Worm (Caenorhabditis elegans) whole organism, L1 larva: ENCODE measurements around the gene Y53C12A.3.
"Not testable (repeated sequence)": the region's sequence is repeated elsewhere in the genome, so short reads cannot be mapped to it uniquely, and the experiment has no call there.

Source experiments
- C04F5.9 ChIP-seq: sonication (generic microtip); optimal IDR thresholded peaks from 2 replicates; lab custom pipeline; 2016; ENCODE audit warnings: missing genetic modification characterization, missing compliant biosample characterization
- ama-1 ChIP-seq: fragments of 150-350 bp; optimal IDR thresholded peaks from 2 replicates; lab custom pipeline; 2014
- jun-1 ChIP-seq: fragments of 150-350 bp; optimal IDR thresholded peaks from 2 replicates; lab custom pipeline; 2014; ENCODE audit warnings: missing biosample characterization, missing genetic modification reagents, missing genetic modification characterization
- lin-15B ChIP-seq: fragments of 150-350 bp; sonication (generic microtip); optimal IDR thresholded peaks from 3 replicates; lab custom pipeline; 2014; ENCODE audit warnings: missing biosample characterization, missing genetic modification characterization
- lir-3 ChIP-seq: sonication (generic microtip); optimal IDR thresholded peaks from 2 replicates; lab custom pipeline; 2016; ENCODE audit warnings: mild to moderate bottlenecking, missing genetic modification characterization, moderate library complexity, missing compliant biosample characterization; ENCODE audit not compliant: poor library complexity
- lsy-2 ChIP-seq, 2 experiments: fragments of 150-350 bp; optimal IDR thresholded peaks; 2 replicates each; lab custom pipeline; 2014; ENCODE audit warnings: missing biosample characterization in 2 of 2, missing genetic modification characterization in 2 of 2
- mab-9 ChIP-seq: fragments of 200-800 bp; sonication (Bioruptor generic); IDR thresholded peaks from 2 replicates; pipeline ENCODE4 v1.3.6; 2022; ENCODE audit warnings: missing genetic modification reagents, missing genetic modification characterization, missing compliant biosample characterization
- rnt-1 ChIP-seq: sonication (generic microtip); optimal IDR thresholded peaks from 2 replicates; lab custom pipeline; 2016; ENCODE audit warnings: mild to moderate bottlenecking, missing genetic modification characterization, moderate library complexity, missing compliant biosample characterization
- tbx-2 ChIP-seq: sonication (generic microtip); optimal IDR thresholded peaks from 2 replicates; lab custom pipeline; 2016; ENCODE audit warnings: missing genetic modification characterization, missing compliant biosample characterization
- unc-130 ChIP-seq: fragments of 150-350 bp; optimal IDR thresholded peaks from 2 replicates; lab custom pipeline; 2017; ENCODE audit warnings: missing biosample characterization, missing genetic modification characterization, inconsistent platforms
- unc-62 ChIP-seq: fragments of 150-350 bp; optimal IDR thresholded peaks from 2 replicates; lab custom pipeline; 2014; ENCODE audit warnings: missing biosample characterization, missing genetic modification reagents, missing genetic modification characterization
- unc-86 ChIP-seq: sonication (generic microtip); optimal IDR thresholded peaks from 2 replicates; lab custom pipeline; 2016; ENCODE audit warnings: missing genetic modification characterization, missing compliant biosample characterization
- ztf-11 ChIP-seq, 2 experiments: sonication (generic microtip); optimal IDR thresholded peaks; 2 replicates each; lab custom pipeline; 2016 to 2017; ENCODE audit warnings: missing genetic modification characterization in 2 of 2, missing biosample characterization in 1 of 2, missing compliant biosample characterization in 1 of 2

DNA sequence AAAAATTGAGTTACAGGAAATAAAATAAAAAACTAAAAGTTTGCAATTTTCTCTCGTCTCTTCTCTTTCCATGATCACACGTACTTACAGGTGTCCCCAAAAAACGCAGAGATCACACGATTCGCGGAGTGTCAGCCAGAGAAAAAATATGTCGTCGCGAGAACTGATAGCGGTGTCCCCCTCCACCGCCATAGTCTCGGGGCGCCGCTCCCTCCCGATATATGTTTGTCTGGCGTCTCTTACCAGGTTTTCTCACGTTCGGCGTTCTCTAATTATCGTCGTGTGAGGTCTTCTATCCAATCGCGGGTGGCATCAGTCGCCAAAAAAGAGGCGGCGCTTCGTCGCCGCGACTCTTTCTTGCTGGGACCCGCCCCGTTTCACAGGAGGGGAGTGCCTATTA is 25.8 kb upstream of the Y53C12A.3 start, which contains the start of gene mab-3:
- not testable (repeated sequence) for TF ChIP-seq ztf-11 (tag; optimal IDR thresholded peaks at IDR 0.05; lab: Kevin White, UChicago); unc-86 (tag; lab: Kevin White, UChicago); ama-1 (lab: Kevin White, UChicago); lsy-2 (tag; optimal IDR thresholded peaks at IDR 0.05; lab: Kevin White, UChicago); lir-3 (tag; lab: Kevin White, UChicago); unc-62; lin-15B (tag; lab: Kevin White, UChicago); mab-9; C04F5.9 (tag; lab: Kevin White, UChicago); unc-130 (tag; lab: Kevin White, UChicago); jun-1 (tag; lab: Kevin White, UChicago); tbx-2
- TF ChIP-seq rnt-1 (tag; lab: Kevin White, UChicago): peak; percentile 15
